Fruit fly (Drosophila melanogaster): ENCODE data around the gene Drsl6.
A peak's percentile ranks its signal among the peaks of the same experiment; 100 is the strongest.

The Drsl6 gene

DNA sequence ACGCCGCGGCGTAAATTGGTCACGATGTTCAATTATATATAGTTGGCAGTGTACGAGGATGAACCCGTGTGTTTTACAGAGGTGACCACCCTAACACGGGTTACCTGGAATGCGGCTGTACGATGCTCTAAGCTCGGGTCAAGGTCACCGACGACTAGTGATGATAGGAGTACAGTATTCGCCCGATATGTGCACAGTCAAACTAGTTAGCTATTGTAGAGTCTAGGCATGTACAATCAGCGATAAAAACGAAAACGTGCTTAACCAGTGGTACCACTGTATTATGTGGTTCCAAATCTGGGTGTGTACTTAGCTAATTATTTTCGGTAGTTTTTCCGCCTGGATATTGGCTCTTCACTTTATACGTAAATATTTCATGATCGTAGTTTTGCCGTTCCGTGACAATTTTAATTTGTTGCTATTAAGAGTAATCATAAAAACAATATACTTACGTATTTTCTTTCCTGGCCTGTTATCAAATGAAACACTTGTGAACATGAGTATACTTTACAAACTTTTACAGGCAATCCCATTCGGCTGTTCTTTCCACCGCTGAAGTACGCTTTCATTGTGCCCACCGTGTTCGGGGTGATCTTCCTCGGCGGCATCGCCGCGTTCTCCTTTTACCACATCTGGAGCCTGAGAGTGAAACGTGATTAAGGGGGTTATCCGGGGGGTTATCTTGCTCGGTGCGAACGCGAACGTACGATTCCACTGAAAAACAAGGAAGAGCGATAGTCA, 16.1 kb downstream of the Drsl6 start (continued):
- TF ChIP-seq Neu2 (GFP tag; optimal IDR thresholded peaks at IDR 0.05; ENCODE audit: borderline replicate concordance) (no peak), Dip2 (GFP tag; IDR thresholded peaks at IDR 0.05) (no peak), lmd (GFP tag; IDR thresholded peaks at IDR 0.05) (peak; percentile 19; the same call in 1 of the 2 replicates), E2f2 (GFP tag; IDR thresholded peaks at IDR 0.05) (peak; percentile 7; the same call in 1 of the 2 replicates), CG14965 (GFP tag; optimal IDR thresholded peaks at IDR 0.05; ENCODE audit: borderline replicate concordance) (no peak), CG9817 (tag; optimal IDR thresholded peaks at IDR 0.05) (peak; percentile 4), slbo (GFP tag; IDR thresholded peaks at IDR 0.05) (peak; percentile 54), Hr78 (GFP tag; optimal IDR thresholded peaks at IDR 0.05) (peak in 1 of 2 experiments; percentile 97), CG33213 (GFP tag; optimal IDR thresholded peaks at IDR 0.05) (no peak), CG9215 (GFP tag; IDR thresholded peaks at IDR 0.05) (no peak), zfh2 (GFP tag; optimal IDR thresholded peaks at IDR 0.05) (peak; percentile 39), grau (tag; optimal IDR thresholded peaks at IDR 0.05) (peak; percentile 95), bsh (GFP tag; optimal IDR thresholded peaks at IDR 0.05) (peak in 1 of 2 experiments; percentile 13), maf-S (GFP tag; optimal IDR thresholded peaks at IDR 0.05) (no peak), chif (GFP tag; optimal IDR thresholded peaks at IDR 0.05) (no peak), Dref (GFP tag; IDR thresholded peaks at IDR 0.05) (no peak), Aef1 (GFP tag; IDR thresholded peaks at IDR 0.05) (no peak), bbx (GFP tag; IDR thresholded peaks at IDR 0.05; ENCODE audit: partially characterized antibody) (no peak), CG7271 (tag; optimal IDR thresholded peaks at IDR 0.05) (no peak), zf30C (GFP tag; optimal IDR thresholded peaks at IDR 0.05) (no peak), lola (GFP tag; optimal IDR thresholded peaks at IDR 0.05) (no peak), Hr51 (GFP tag; optimal IDR thresholded peaks at IDR 0.05) (no peak), CG13296 (GFP tag; optimal IDR thresholded peaks at IDR 0.05) (peak; percentile 51), ttk (GFP tag; IDR thresholded peaks at IDR 0.05) (no peak), sc (optimal IDR thresholded peaks at IDR 0.05) (no peak), sc (GFP tag; optimal IDR thresholded peaks at IDR 0.05) (no peak), cato (GFP tag; optimal IDR thresholded peaks at IDR 0.05; ENCODE audit: borderline replicate concordance) (no peak), CG4360 (GFP tag; IDR thresholded peaks at IDR 0.05) (no peak), NfI (GFP tag; optimal IDR thresholded peaks at IDR 0.05) (peak; percentile 3), Gug (GFP tag; IDR thresholded peaks at IDR 0.05) (peak; percentile 6; the same call in 1 of the 4 replicates), Mes4 (GFP tag; optimal IDR thresholded peaks at IDR 0.05) (no peak), CG18476 (GFP tag; optimal IDR thresholded peaks at IDR 0.05) (no peak), CG15601 (tag; optimal IDR thresholded peaks at IDR 0.05) (no peak), CG6654 (GFP tag; optimal IDR thresholded peaks at IDR 0.05) (no peak), CkIIα-i1 (GFP tag; IDR thresholded peaks at IDR 0.05) (no peak), Atf6 (GFP tag; IDR thresholded peaks at IDR 0.05) (peak; percentile 43; the same call in 1 of the 2 replicates), Jarid2 (GFP tag; optimal IDR thresholded peaks at IDR 0.05) (no peak), CG12071 (GFP tag; optimal IDR thresholded peaks at IDR 0.05) (peak; percentile 42), C15 (GFP tag; IDR thresholded peaks at IDR 0.05) (no peak), CG15696 (tag; optimal IDR thresholded peaks at IDR 0.05) (no peak), dmrt99B (tag; optimal IDR thresholded peaks at IDR 0.05) (no peak), nerfin-1 (tag; optimal IDR thresholded peaks at IDR 0.05) (no peak), ac (GFP tag; optimal IDR thresholded peaks at IDR 0.05) (no peak), Ada2b (GFP tag; IDR thresholded peaks at IDR 0.05) (0 out of 2 replicates have a peak, but pooled peaks have one; percentile 19), CG15011 (GFP tag; optimal IDR thresholded peaks at IDR 0.05) (no peak), stwl (tag; optimal IDR thresholded peaks at IDR 0.05) (no peak), Fer2 (tag; optimal IDR thresholded peaks at IDR 0.05) (no peak), Bgb (GFP tag; IDR thresholded peaks at IDR 0.05; ENCODE audit: partially characterized antibody) (no peak)

Measured in whole organism, embryonic.